1 fruit fly cellular context compared by ENCODE assay signal in genomic region chr2L:16498100-16498499, dm6.
A peak's percentile ranks its signal among the peaks of the same experiment; 100 is the strongest.
TF ChIP-seq lines count a peak whose summit lies in the region.

No protein-coding gene starts in this region.

TF ChIP-seq in whole organism, embryonic, 481 proteins besides CTCF, POLR2A, EP300 and RAD21 (continued from another document and continues in another):
- peak; percentile 34 for TF ChIP-seq phol (tag; optimal IDR thresholded peaks at IDR 0.05; lab: Kevin White, UChicago)
- no peak for TF ChIP-seq run (tag; optimal IDR thresholded peaks at IDR 0.05; lab: Kevin White, UChicago)
- no peak for TF ChIP-seq sr (GFP tag; IDR thresholded peaks at IDR 0.05; lab: Robert Waterston, UW)
- no peak for TF ChIP-seq CG11085 (GFP tag; IDR thresholded peaks at IDR 0.05; lab: Robert Waterston, UW)
- no peak for TF ChIP-seq CG12104 (GFP tag; optimal IDR thresholded peaks at IDR 0.05; lab: Kevin White, UChicago)
- TF ChIP-seq pho (GFP tag; optimal IDR thresholded peaks at IDR 0.05; lab: Kevin White, UChicago), result no peak
- TF ChIP-seq CG33557 (GFP tag; optimal IDR thresholded peaks at IDR 0.05; lab: Kevin White, UChicago), result no peak
- no peak for TF ChIP-seq wdn (GFP tag; IDR thresholded peaks at IDR 0.05; lab: Robert Waterston, UW)
- TF ChIP-seq CG17912 (GFP tag; optimal IDR thresholded peaks at IDR 0.05; lab: Kevin White, UChicago), result no peak
- peak in 1 of 2 experiments; percentile 54 for TF ChIP-seq bsh (GFP tag; optimal IDR thresholded peaks at IDR 0.05; lab: Kevin White, UChicago)
- 0 out of 3 replicates have a peak, but pooled peaks have one; percentile 27 for TF ChIP-seq otp (GFP tag; IDR thresholded peaks at IDR 0.05; lab: Robert Waterston, UW)
- peak; percentile 14 for TF ChIP-seq az2 (GFP tag; optimal IDR thresholded peaks at IDR 0.05; lab: Kevin White, UChicago)
- TF ChIP-seq Oaz (GFP tag; IDR thresholded peaks at IDR 0.05; lab: Robert Waterston, UW), result no peak
- no peak for TF ChIP-seq nom (GFP tag; optimal IDR thresholded peaks at IDR 0.05; lab: Kevin White, UChicago)
- TF ChIP-seq trem (tag; optimal IDR thresholded peaks at IDR 0.05; lab: Kevin White, UChicago), result no peak
- no peak for TF ChIP-seq MBD-R2 (GFP tag; IDR thresholded peaks at IDR 0.05; lab: Robert Waterston, UW)
- TF ChIP-seq tll (GFP tag; optimal IDR thresholded peaks at IDR 0.05; lab: Kevin White, UChicago), result no peak
- peak; percentile 14 for TF ChIP-seq lab (GFP tag; optimal IDR thresholded peaks at IDR 0.05; lab: Kevin White, UChicago)
- TF ChIP-seq CG14014 (GFP tag; IDR thresholded peaks at IDR 0.05; lab: Robert Waterston, UW), result no peak
- no peak; the same call in 1 of the 2 replicates for TF ChIP-seq Atf6 (GFP tag; IDR thresholded peaks at IDR 0.05; lab: Robert Waterston, UW)
- TF ChIP-seq br (optimal IDR thresholded peaks at IDR 0.05; lab: Kevin White, UChicago), result no peak
- no peak for TF ChIP-seq CG7963 (GFP tag; IDR thresholded peaks at IDR 0.05; lab: Robert Waterston, UW; ENCODE audit: partially characterized antibody)
- TF ChIP-seq Six4 (GFP tag; optimal IDR thresholded peaks at IDR 0.05; lab: Kevin White, UChicago), result no peak
- TF ChIP-seq pita (GFP tag; optimal IDR thresholded peaks at IDR 0.05; lab: Kevin White, UChicago), result no peak
- TF ChIP-seq D19B (GFP tag; optimal IDR thresholded peaks at IDR 0.05; lab: Kevin White, UChicago), result no peak
- TF ChIP-seq CG2202 (tag; optimal IDR thresholded peaks at IDR 0.05; lab: Kevin White, UChicago), result no peak
- no peak for TF ChIP-seq CG9437 (GFP tag; optimal IDR thresholded peaks at IDR 0.05; lab: Kevin White, UChicago)
- no peak for TF ChIP-seq Bteb2 (GFP tag; optimal IDR thresholded peaks at IDR 0.05; lab: Kevin White, UChicago)
- peak; percentile 3 for TF ChIP-seq CG9817 (tag; optimal IDR thresholded peaks at IDR 0.05; lab: Kevin White, UChicago)
- TF ChIP-seq Fer1 (GFP tag; optimal IDR thresholded peaks at IDR 0.05; lab: Kevin White, UChicago), result no peak
- TF ChIP-seq dysf (GFP tag; IDR thresholded peaks at IDR 0.05; lab: Robert Waterston, UW), result peak; percentile 44; the same call in 1 of the 3 replicates
- no peak for TF ChIP-seq Nf-YA (GFP tag; IDR thresholded peaks at IDR 0.05; lab: Robert Waterston, UW)
- TF ChIP-seq lbe (GFP tag; optimal IDR thresholded peaks at IDR 0.05; lab: Kevin White, UChicago), result no peak
- no peak for TF ChIP-seq CG12769 (tag; optimal IDR thresholded peaks at IDR 0.05; lab: Kevin White, UChicago)
- peak; percentile 25 for TF ChIP-seq CG12391 (tag; optimal IDR thresholded peaks at IDR 0.05; lab: Kevin White, UChicago)
- no peak for TF ChIP-seq Neu2 (GFP tag; optimal IDR thresholded peaks at IDR 0.05; lab: Kevin White, UChicago; ENCODE audit: borderline replicate concordance)
- TF ChIP-seq CG11723 (GFP tag; optimal IDR thresholded peaks at IDR 0.05; lab: Kevin White, UChicago), result no peak
- TF ChIP-seq Camta (GFP tag; optimal IDR thresholded peaks at IDR 0.05; lab: Kevin White, UChicago), result no peak
- peak; percentile 8 for TF ChIP-seq CG10979 (tag; optimal IDR thresholded peaks at IDR 0.05; lab: Kevin White, UChicago)
- TF ChIP-seq Atf-2 (GFP tag; optimal IDR thresholded peaks at IDR 0.05; lab: Kevin White, UChicago), result no peak
- no peak for TF ChIP-seq prd (optimal IDR thresholded peaks at IDR 0.05; lab: Kevin White, UChicago)
- TF ChIP-seq prd (GFP tag; IDR thresholded peaks at IDR 0.05; lab: Robert Waterston, UW), result peak; percentile 67; the same call in 2 of the 3 replicates
- TF ChIP-seq PHDP (tag; optimal IDR thresholded peaks at IDR 0.05; lab: Kevin White, UChicago), result no peak
- TF ChIP-seq Sry-δ (GFP tag; optimal IDR thresholded peaks at IDR 0.05; lab: Kevin White, UChicago), result no peak
- TF ChIP-seq HLH4C (GFP tag; IDR thresholded peaks at IDR 0.05; lab: Robert Waterston, UW; ENCODE audit: partially characterized antibody), result no peak
- TF ChIP-seq slou (GFP tag; optimal IDR thresholded peaks at IDR 0.05; lab: Kevin White, UChicago), result no peak
- TF ChIP-seq YL-1 (GFP tag; optimal IDR thresholded peaks at IDR 0.05; lab: Kevin White, UChicago), result no peak
- TF ChIP-seq Ravus (GFP tag; IDR thresholded peaks at IDR 0.05; lab: Robert Waterston, UW), result no peak
- TF ChIP-seq CG13287 (GFP tag; IDR thresholded peaks at IDR 0.05; lab: Robert Waterston, UW; ENCODE audit: partially characterized antibody), result no peak
- TF ChIP-seq CG1647 (GFP tag; optimal IDR thresholded peaks at IDR 0.05; lab: Kevin White, UChicago), result no peak
- no peak for TF ChIP-seq CG8281 (tag; optimal IDR thresholded peaks at IDR 0.05; lab: Kevin White, UChicago)
- peak; percentile 16 for TF ChIP-seq CG9727 (GFP tag; optimal IDR thresholded peaks at IDR 0.05; lab: Kevin White, UChicago)
- no peak for TF ChIP-seq peb (GFP tag; IDR thresholded peaks at IDR 0.05; lab: Robert Waterston, UW)
- no peak for TF ChIP-seq sisA (GFP tag; IDR thresholded peaks at IDR 0.05; lab: Robert Waterston, UW)
- TF ChIP-seq grn (GFP tag; optimal IDR thresholded peaks at IDR 0.05; lab: Kevin White, UChicago), result no peak
- TF ChIP-seq z (GFP tag; IDR thresholded peaks at IDR 0.05; lab: Robert Waterston, UW), result no peak
- TF ChIP-seq stc (GFP tag; IDR thresholded peaks at IDR 0.05; lab: Robert Waterston, UW), result peak; percentile 49; the same call in 1 of the 2 replicates
- no peak for TF ChIP-seq seq (GFP tag; IDR thresholded peaks at IDR 0.05; lab: Robert Waterston, UW)
- TF ChIP-seq CG14667 (GFP tag; IDR thresholded peaks at IDR 0.05; lab: Robert Waterston, UW), result no peak
- TF ChIP-seq GATAe (GFP tag; conservative IDR thresholded peaks at IDR 0.05; lab: Robert Waterston, UW), result no peak
- TF ChIP-seq crp (GFP tag; optimal IDR thresholded peaks at IDR 0.05; lab: Kevin White, UChicago), result no peak
- TF ChIP-seq CG4282 (GFP tag; optimal IDR thresholded peaks at IDR 0.05; lab: Kevin White, UChicago), result no peak
- no peak for TF ChIP-seq zf30C (GFP tag; optimal IDR thresholded peaks at IDR 0.05; lab: Kevin White, UChicago)
- no peak for TF ChIP-seq CG6654 (GFP tag; optimal IDR thresholded peaks at IDR 0.05; lab: Kevin White, UChicago)
- TF ChIP-seq CG3838 (GFP tag; optimal IDR thresholded peaks at IDR 0.05; lab: Kevin White, UChicago), result no peak
- no peak for TF ChIP-seq vnd (GFP tag; IDR thresholded peaks at IDR 0.05; lab: Robert Waterston, UW; ENCODE audit: partially characterized antibody)
- no peak for TF ChIP-seq org-1 (GFP tag; optimal IDR thresholded peaks at IDR 0.05; lab: Kevin White, UChicago)
- no peak for TF ChIP-seq CG12071 (GFP tag; optimal IDR thresholded peaks at IDR 0.05; lab: Kevin White, UChicago)
- TF ChIP-seq Dp (GFP tag; optimal IDR thresholded peaks at IDR 0.05; lab: Kevin White, UChicago), result no peak
- no peak for TF ChIP-seq CG14860 (GFP tag; IDR thresholded peaks at IDR 0.05; lab: Robert Waterston, UW; ENCODE audit: partially characterized antibody)
- no peak for TF ChIP-seq kay (GFP tag; optimal IDR thresholded peaks at IDR 0.05; lab: Kevin White, UChicago)
- no peak for TF ChIP-seq Dfd (GFP tag; optimal IDR thresholded peaks at IDR 0.05; lab: Kevin White, UChicago)
- no peak for TF ChIP-seq dmrt11E (tag; optimal IDR thresholded peaks at IDR 0.05; lab: Kevin White, UChicago)
- TF ChIP-seq psq (GFP tag; optimal IDR thresholded peaks at IDR 0.05; lab: Kevin White, UChicago), result no peak
- TF ChIP-seq h (optimal IDR thresholded peaks at IDR 0.05; lab: Kevin White, UChicago), result no peak
- peak; percentile 25 for TF ChIP-seq CG2120 (GFP tag; optimal IDR thresholded peaks at IDR 0.05; lab: Kevin White, UChicago)
- no peak; the same call in 1 of the 2 replicates for TF ChIP-seq E2f2 (GFP tag; IDR thresholded peaks at IDR 0.05; lab: Robert Waterston, UW)
- TF ChIP-seq D19A (tag; optimal IDR thresholded peaks at IDR 0.05; lab: Kevin White, UChicago), result peak; percentile 24
- 0 out of 3 replicates have a peak, but pooled peaks have one; percentile 43 for TF ChIP-seq so (GFP tag; IDR thresholded peaks at IDR 0.05; lab: Robert Waterston, UW)
- TF ChIP-seq exex (tag; optimal IDR thresholded peaks at IDR 0.05; lab: Kevin White, UChicago), result no peak
- TF ChIP-seq CG4424 (GFP tag; optimal IDR thresholded peaks at IDR 0.05; lab: Kevin White, UChicago), result peak; percentile 38
- no peak for TF ChIP-seq fd102C (GFP tag; optimal IDR thresholded peaks at IDR 0.05; lab: Kevin White, UChicago)
- TF ChIP-seq CG8765 (GFP tag; IDR thresholded peaks at IDR 0.05; lab: Robert Waterston, UW), result no peak
- TF ChIP-seq pfk (GFP tag; optimal IDR thresholded peaks at IDR 0.05; lab: Kevin White, UChicago), result no peak
- TF ChIP-seq twi (tag; optimal IDR thresholded peaks at IDR 0.05; lab: Kevin White, UChicago), result no peak
- peak; percentile 19 for TF ChIP-seq Hsf (GFP tag; optimal IDR thresholded peaks at IDR 0.05; lab: Kevin White, UChicago)
- TF ChIP-seq Spps (tag; optimal IDR thresholded peaks at IDR 0.05; lab: Kevin White, UChicago), result no peak
- TF ChIP-seq dati (GFP tag; IDR thresholded peaks at IDR 0.05; lab: Robert Waterston, UW), result no peak
- TF ChIP-seq NfI (GFP tag; optimal IDR thresholded peaks at IDR 0.05; lab: Kevin White, UChicago), result no peak
- peak in 1 of 2 experiments; percentile 56 for TF ChIP-seq Hr51 (GFP tag; optimal IDR thresholded peaks at IDR 0.05; lab: Kevin White, UChicago)
- TF ChIP-seq CG12744 (GFP tag; optimal IDR thresholded peaks at IDR 0.05; lab: Kevin White, UChicago), result no peak
- no peak for TF ChIP-seq da (GFP tag; optimal IDR thresholded peaks at IDR 0.05; lab: Kevin White, UChicago)
- no peak for TF ChIP-seq cg (GFP tag; optimal IDR thresholded peaks at IDR 0.05; lab: Kevin White, UChicago)
- TF ChIP-seq yki (optimal IDR thresholded peaks at IDR 0.05; lab: Kevin White, UChicago), result no peak
- TF ChIP-seq nerfin-2 (GFP tag; IDR thresholded peaks at IDR 0.05; lab: Robert Waterston, UW; ENCODE audit: partially characterized antibody), result no peak
- TF ChIP-seq BEAF-32 (GFP tag; optimal IDR thresholded peaks at IDR 0.05; lab: Kevin White, UChicago), result no peak
- TF ChIP-seq kni (GFP tag; optimal IDR thresholded peaks at IDR 0.05; lab: Kevin White, UChicago), result no peak
- TF ChIP-seq pan (optimal IDR thresholded peaks at IDR 0.05; lab: Kevin White, UChicago), result no peak
- TF ChIP-seq pan (GFP tag; optimal IDR thresholded peaks at IDR 0.05 in 1 of 2, IDR thresholded peaks at IDR 0.05 in 1 of 2), result peak in 1 of 2 experiments; percentile 46
- TF ChIP-seq Tbp (GFP tag; optimal IDR thresholded peaks at IDR 0.05; lab: Kevin White, UChicago), result no peak
- TF ChIP-seq CG14441 (GFP tag; IDR thresholded peaks at IDR 0.05; lab: Robert Waterston, UW), result no peak
- no peak for TF ChIP-seq CG10959 (GFP tag; IDR thresholded peaks at IDR 0.05; lab: Robert Waterston, UW)
- TF ChIP-seq CG34224 (GFP tag; IDR thresholded peaks at IDR 0.05; lab: Robert Waterston, UW; ENCODE audit: partially characterized antibody), result no peak
- TF ChIP-seq Abd-B (GFP tag; optimal IDR thresholded peaks at IDR 0.05; lab: Kevin White, UChicago), result no peak
- peak; percentile 45 for TF ChIP-seq Xbp1 (GFP tag; optimal IDR thresholded peaks at IDR 0.05; lab: Kevin White, UChicago)
- TF ChIP-seq CG1529 (GFP tag; optimal IDR thresholded peaks at IDR 0.05; lab: Kevin White, UChicago), result no peak
- TF ChIP-seq CG16813 (GFP tag; IDR thresholded peaks at IDR 0.05; lab: Robert Waterston, UW; ENCODE audit: partially characterized antibody), result no peak
- no peak for TF ChIP-seq CG4360 (GFP tag; IDR thresholded peaks at IDR 0.05; lab: Robert Waterston, UW)
- peak; percentile 20 for TF ChIP-seq grau (tag; optimal IDR thresholded peaks at IDR 0.05; lab: Kevin White, UChicago)
- TF ChIP-seq CoRest (tag; optimal IDR thresholded peaks at IDR 0.05; lab: Kevin White, UChicago), result peak; percentile 22
- TF ChIP-seq CG3163 (GFP tag; optimal IDR thresholded peaks at IDR 0.05; lab: Kevin White, UChicago), result no peak
- TF ChIP-seq CG10366 (GFP tag; IDR thresholded peaks at IDR 0.05; lab: Robert Waterston, UW), result peak; percentile 54
- TF ChIP-seq H2.0 (GFP tag; IDR thresholded peaks at IDR 0.05; lab: Robert Waterston, UW), result no peak
- TF ChIP-seq gcm (GFP tag; optimal IDR thresholded peaks at IDR 0.05; lab: Kevin White, UChicago), result no peak
- TF ChIP-seq CG12942 (GFP tag; optimal IDR thresholded peaks at IDR 0.05; lab: Kevin White, UChicago), result no peak
- TF ChIP-seq Vsx1 (GFP tag; optimal IDR thresholded peaks at IDR 0.05; lab: Kevin White, UChicago), result no peak
- TF ChIP-seq abd-A (tag; optimal IDR thresholded peaks at IDR 0.05; lab: Kevin White, UChicago), result no peak
- no peak for TF ChIP-seq Lhr (GFP tag; optimal IDR thresholded peaks at IDR 0.05; lab: Kevin White, UChicago)
- no peak for TF ChIP-seq ash1 (GFP tag; optimal IDR thresholded peaks at IDR 0.05; lab: Kevin White, UChicago)
- TF ChIP-seq CG8478 (optimal IDR thresholded peaks at IDR 0.05; lab: Kevin White, UChicago), result no peak
- TF ChIP-seq CG10543 (GFP tag; optimal IDR thresholded peaks at IDR 0.05; lab: Kevin White, UChicago), result no peak
- no peak for TF ChIP-seq Fer2 (tag; optimal IDR thresholded peaks at IDR 0.05; lab: Kevin White, UChicago)
- TF ChIP-seq CG8388 (GFP tag; optimal IDR thresholded peaks at IDR 0.05; lab: Kevin White, UChicago), result peak; percentile 43
- TF ChIP-seq gsb-n (tag; optimal IDR thresholded peaks at IDR 0.05; lab: Kevin White, UChicago), result no peak
- peak; percentile 21 for TF ChIP-seq fd96Cb (tag; optimal IDR thresholded peaks at IDR 0.05; lab: Kevin White, UChicago)
- TF ChIP-seq CG13894 (tag; optimal IDR thresholded peaks at IDR 0.05; lab: Kevin White, UChicago), result no peak
- TF ChIP-seq en (GFP tag; optimal IDR thresholded peaks at IDR 0.05; lab: Kevin White, UChicago), result no peak
- TF ChIP-seq CG2712 (tag; optimal IDR thresholded peaks at IDR 0.05; lab: Kevin White, UChicago), result peak; percentile 45
- TF ChIP-seq B-H1 (GFP tag; IDR thresholded peaks at IDR 0.05; lab: Robert Waterston, UW), result 0 out of 3 replicates have a peak, but pooled peaks have one; percentile 22
- no peak for TF ChIP-seq CG15269 (tag; optimal IDR thresholded peaks at IDR 0.05; lab: Kevin White, UChicago)
- peak; percentile 12 for TF ChIP-seq CG1602 (GFP tag; optimal IDR thresholded peaks at IDR 0.05; lab: Kevin White, UChicago)
- TF ChIP-seq p53 (GFP tag; optimal IDR thresholded peaks at IDR 0.05; lab: Kevin White, UChicago), result no peak
- TF ChIP-seq usp (GFP tag; optimal IDR thresholded peaks at IDR 0.05; lab: Kevin White, UChicago), result no peak
- TF ChIP-seq ken (GFP tag; IDR thresholded peaks at IDR 0.05; lab: Robert Waterston, UW), result 0 out of 3 replicates have a peak, but pooled peaks have one; percentile 37
- no peak for TF ChIP-seq ems (GFP tag; optimal IDR thresholded peaks at IDR 0.05; lab: Kevin White, UChicago)
- TF ChIP-seq eve (GFP tag; optimal IDR thresholded peaks at IDR 0.05; lab: Kevin White, UChicago), result no peak
- TF ChIP-seq Hmr (GFP tag; optimal IDR thresholded peaks at IDR 0.05; lab: Kevin White, UChicago), result no peak
